Fruit fly (Drosophila melanogaster): Measurements from ENCODE around the gene CG6204.

The CG6204 gene

DNA sequence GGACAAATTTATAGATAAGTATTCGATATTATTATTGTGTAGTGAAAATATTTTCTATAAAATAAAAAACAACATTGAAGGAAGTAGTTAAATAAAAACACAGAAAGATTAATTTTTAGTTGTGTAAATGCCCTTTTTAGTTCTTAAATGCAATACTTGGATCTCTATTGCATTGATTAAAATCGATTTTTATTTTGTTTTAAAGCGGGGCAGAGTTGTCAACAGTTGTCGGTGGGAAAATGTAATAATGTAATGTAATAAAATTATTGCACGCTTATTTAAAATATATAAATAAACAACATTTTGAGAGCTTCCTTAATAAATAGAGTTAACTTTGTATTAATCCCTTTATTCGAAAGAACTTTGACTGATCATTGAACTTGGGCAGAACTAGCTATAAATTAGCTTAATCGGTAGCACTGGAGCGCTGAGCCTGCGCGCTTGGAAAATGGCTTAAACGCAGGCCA lies 30.0 kb upstream of the CG6204 start, which contains the start of gene Apc2 (continued):
- TF ChIP-seq zen2 (GFP tag; IDR thresholded peaks at IDR 0.05; ENCODE audit: partially characterized antibody) (peak; percentile 18; the same call in 1 of the 3 replicates), D (optimal IDR thresholded peaks at IDR 0.05) (no peak), D (GFP tag; optimal IDR thresholded peaks at IDR 0.05) (peak; percentile 16), CG15601 (tag; optimal IDR thresholded peaks at IDR 0.05) (peak; percentile 47), chinmo (GFP tag; IDR thresholded peaks at IDR 0.05; ENCODE audit: partially characterized antibody) (no peak), CG16779 (GFP tag; IDR thresholded peaks at IDR 0.05) (no peak), hbn (GFP tag; IDR thresholded peaks at IDR 0.05; ENCODE audit: partially characterized antibody) (no peak; the same call in 1 of the 2 replicates), CG32772 (GFP tag; IDR thresholded peaks at IDR 0.05) (peak; percentile 35; the same call in 1 of the 2 replicates), CG18262 (tag; optimal IDR thresholded peaks at IDR 0.05) (peak; percentile 75), cwo (GFP tag; optimal IDR thresholded peaks at IDR 0.05) (no peak), CG3726 (GFP tag; IDR thresholded peaks at IDR 0.05) (no peak), gcm2 (GFP tag; optimal IDR thresholded peaks at IDR 0.05) (no peak), ham (GFP tag; IDR thresholded peaks at IDR 0.05) (no peak), NfI (GFP tag; optimal IDR thresholded peaks at IDR 0.05) (peak; percentile 56), crol (GFP tag; IDR thresholded peaks at IDR 0.05) (no peak), HLHmδ (GFP tag; optimal IDR thresholded peaks at IDR 0.05) (no peak), caup (GFP tag; optimal IDR thresholded peaks at IDR 0.05; ENCODE audit: severe bottlenecking) (peak; percentile 43), Opbp (GFP tag; IDR thresholded peaks at IDR 0.05; ENCODE audit: partially characterized antibody) (no peak), Scr (GFP tag; IDR thresholded peaks at IDR 0.05; ENCODE audit: partially characterized antibody) (peak; percentile 74), CG1233 (GFP tag; optimal IDR thresholded peaks at IDR 0.05) (peak; percentile 51), Bdp1 (GFP tag; optimal IDR thresholded peaks at IDR 0.05) (peak; percentile 14), sd (tag; optimal IDR thresholded peaks at IDR 0.05) (no peak), wdn (GFP tag; IDR thresholded peaks at IDR 0.05) (no peak), so (GFP tag; IDR thresholded peaks at IDR 0.05) (no peak), CG9876 (GFP tag; optimal IDR thresholded peaks at IDR 0.05) (no peak), Myb (GFP tag; optimal IDR thresholded peaks at IDR 0.05) (peak; percentile 2), CG7745 (tag; optimal IDR thresholded peaks at IDR 0.05) (no peak), ac (GFP tag; optimal IDR thresholded peaks at IDR 0.05) (no peak), bigmax (GFP tag; optimal IDR thresholded peaks at IDR 0.05) (no peak), ranshi (GFP tag; IDR thresholded peaks at IDR 0.05) (peak; percentile 60; the same call in 1 of the 2 replicates), Camta (GFP tag; optimal IDR thresholded peaks at IDR 0.05) (peak; percentile 23), unpg (GFP tag; optimal IDR thresholded peaks at IDR 0.05) (peak; percentile 66), h (optimal IDR thresholded peaks at IDR 0.05) (no peak), repo (GFP tag; optimal IDR thresholded peaks at IDR 0.05) (no peak), grau (tag; optimal IDR thresholded peaks at IDR 0.05) (peak; percentile 71), CG5180 (GFP tag; optimal IDR thresholded peaks at IDR 0.05) (no peak), CG1529 (GFP tag; optimal IDR thresholded peaks at IDR 0.05) (no peak), CG17385 (GFP tag; optimal IDR thresholded peaks at IDR 0.05) (peak; percentile 54), ara (GFP tag; IDR thresholded peaks at IDR 0.05) (peak; percentile 55; the same call in 1 of the 2 replicates), CG17361 (GFP tag; IDR thresholded peaks at IDR 0.05) (peak; percentile 85), TFAM (GFP tag; optimal IDR thresholded peaks at IDR 0.05) (no peak), CG12219 (GFP tag; optimal IDR thresholded peaks at IDR 0.05) (peak; percentile 5), Pdp1 (GFP tag; optimal IDR thresholded peaks at IDR 0.05) (peak; percentile 38 to 64), kni (GFP tag; optimal IDR thresholded peaks at IDR 0.05) (no peak), az2 (GFP tag; optimal IDR thresholded peaks at IDR 0.05) (peak; percentile 72), gt (GFP tag; IDR thresholded peaks at IDR 0.05) (no peak), stwl (tag; optimal IDR thresholded peaks at IDR 0.05) (peak; percentile 16), dmrt11E (tag; optimal IDR thresholded peaks at IDR 0.05) (peak; percentile 64), CG10979 (tag; optimal IDR thresholded peaks at IDR 0.05) (peak; percentile 62), Ets65A (GFP tag) (peak; percentile 79)
